Fruit fly (Drosophila melanogaster): ENCODE measurements around the gene CG1503.

DNA sequence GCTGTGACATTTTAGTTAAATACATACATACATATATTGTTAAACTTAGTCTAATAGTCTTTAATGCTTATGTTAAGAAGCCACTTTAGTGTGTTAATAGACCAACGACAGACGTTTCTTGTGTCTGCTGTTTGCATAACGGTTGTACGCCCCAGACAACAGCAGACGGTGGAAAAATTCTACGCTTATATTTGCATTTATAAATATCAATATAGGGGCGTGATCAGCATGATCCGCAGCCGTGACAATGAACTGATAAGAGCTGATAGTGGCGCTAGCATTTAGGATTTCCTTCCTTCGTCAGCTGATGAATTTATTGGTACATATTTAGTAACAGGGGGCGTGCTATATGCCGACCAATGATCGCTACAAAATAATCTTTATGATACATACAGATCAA lies 40.4 kb downstream of the CG1503 start:
- TF ChIP-seq corto (GFP tag; optimal IDR thresholded peaks at IDR 0.05) (no peak), CG6272 (GFP tag; IDR thresholded peaks at IDR 0.05) (no peak), usp (GFP tag; optimal IDR thresholded peaks at IDR 0.05) (no peak)
